Worm (Caenorhabditis elegans): ENCODE results near the gene ace-3.

The ace-3 gene

DNA sequence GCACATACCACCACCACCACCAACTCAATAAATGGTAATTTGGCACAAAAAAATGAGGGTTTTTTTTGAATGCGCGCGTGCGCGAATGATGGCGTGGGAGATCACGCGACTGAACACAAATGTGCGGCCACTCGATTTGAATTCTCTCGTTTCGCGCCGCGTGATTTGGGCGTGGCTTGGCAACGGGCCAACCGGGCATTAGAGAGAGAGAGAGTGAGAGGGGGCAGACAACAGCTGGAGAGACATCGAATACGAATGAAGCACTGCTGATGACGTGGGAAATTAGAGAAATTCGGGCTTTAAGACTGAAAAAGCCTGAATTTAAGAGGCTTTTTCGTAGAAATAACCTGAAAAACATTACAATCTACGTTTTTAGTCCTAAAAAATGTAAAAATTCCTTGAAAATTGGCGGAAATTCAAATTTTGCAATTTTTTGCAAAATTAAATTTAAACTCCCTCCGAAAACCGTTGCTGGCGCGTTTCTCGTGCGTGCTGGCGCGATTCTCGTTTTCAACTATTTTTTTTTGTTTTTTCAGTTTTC, 46.0 kb downstream of the ace-3 start (continued):
- TF ChIP-seq snpc-4 (GFP tag; optimal IDR thresholded peaks at IDR 0.05) (peak; percentile 7), snpc-4 (tag; optimal IDR thresholded peaks at IDR 0.05) (peak in 3 of 4 experiments; percentile 55 to 86 (median 79))

DNA sequence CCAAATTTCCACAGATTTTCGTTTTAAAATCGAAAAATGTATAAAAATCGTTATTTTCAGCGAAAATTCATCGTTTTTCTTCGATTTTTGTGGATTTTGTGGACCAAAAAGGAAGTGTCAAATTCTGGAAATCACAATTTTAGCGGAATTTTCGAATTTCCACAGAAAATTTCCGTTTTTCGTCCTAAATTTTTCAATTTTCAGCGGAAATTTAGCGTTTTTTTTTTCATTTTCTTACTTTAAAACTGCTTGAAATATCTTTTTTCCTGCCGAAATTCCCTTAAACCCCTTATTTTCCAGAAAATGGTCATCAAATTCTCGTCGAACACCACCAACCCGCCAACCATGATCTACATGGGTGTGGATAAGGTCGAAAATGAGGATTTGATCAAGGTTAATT, 46.6 kb downstream of the ace-3 start, which contains the start of gene Y54G11A.2:
TSS of gene Y54G11A.2 (plus strand) at position 301 of the 400 bp plus-strand sequence.
- TF ChIP-seq tbx-9 (tag; optimal IDR thresholded peaks at IDR 0.05; ENCODE audit: borderline replicate concordance), result no peak

ce11 chrII:14255850-14256249, 50.4 kb downstream of the ace-3 start:
- TF ChIP-seq F52B5.7 (tag; optimal IDR thresholded peaks at IDR 0.05) (no peak), ceh-27 (GFP tag; optimal IDR thresholded peaks at IDR 0.05) (no peak), aptf-2 (GFP tag; conservative IDR thresholded peaks at IDR 0.05) (no peak), mes-4 (tag; optimal IDR thresholded peaks at IDR 0.05) (no peak), hmg-20 (GFP tag; IDR thresholded peaks at IDR 0.05) (no peak), dox-1 (GFP tag; IDR thresholded peaks at IDR 0.05) (no peak; the same call in 1 of the 2 replicates), athp-1 (tag; optimal IDR thresholded peaks at IDR 0.05) (peak; percentile 32), him-1 (tag; optimal IDR thresholded peaks at IDR 0.05) (peak; percentile 37), rcor-1 (GFP tag; IDR thresholded peaks at IDR 0.05) (no peak), attf-5 (GFP tag; optimal IDR thresholded peaks at IDR 0.05) (no peak), nfya-1 (tag; optimal IDR thresholded peaks at IDR 0.05; ENCODE audit: borderline replicate concordance, insufficient read depth) (no peak), lsl-1 (GFP tag; optimal IDR thresholded peaks at IDR 0.05) (peak; percentile 67), hrde-1 (tag; optimal IDR thresholded peaks at IDR 0.05; ENCODE audit: borderline replicate concordance) (peak; percentile 65), T07F8.4 (tag; optimal IDR thresholded peaks at IDR 0.05) (no peak), ekl-4 (GFP tag; IDR thresholded peaks at IDR 0.05) (0 out of 2 replicates have a peak, but pooled peaks have one; percentile 19), ceh-91 (GFP tag; IDR thresholded peaks at IDR 0.05) (0 out of 2 replicates have a peak, but pooled peaks have one; percentile 19), repo-1 (tag; optimal IDR thresholded peaks at IDR 0.05) (peak; percentile 19), dpff-1 (tag; optimal IDR thresholded peaks at IDR 0.05) (no peak), atf-7 (tag; optimal IDR thresholded peaks at IDR 0.05) (peak; percentile 45), cebp-1 (GFP tag; IDR thresholded peaks at IDR 0.05) (0 out of 2 replicates have a peak, but pooled peaks have one; percentile 8), cebp-1 (tag; optimal IDR thresholded peaks at IDR 0.05) (no peak), B0336.3 (GFP tag; IDR thresholded peaks at IDR 0.05) (0 out of 2 replicates have a peak, but pooled peaks have one; percentile 9), zim-3 (tag; optimal IDR thresholded peaks at IDR 0.05) (no peak), mel-28 (tag; optimal IDR thresholded peaks at IDR 0.05; ENCODE audit: borderline replicate concordance) (peak; percentile 26), xnd-1 (tag; optimal IDR thresholded peaks at IDR 0.05) (peak; percentile 29), attf-3 (GFP tag; conservative IDR thresholded peaks at IDR 0.05) (no peak), ama-1 (optimal IDR thresholded peaks at IDR 0.05) (no peak), ama-1 (GFP tag; optimal IDR thresholded peaks at IDR 0.05) (no peak)

- TF ChIP-seq Y53F4B.3 (GFP tag; IDR thresholded peaks at IDR 0.05) (no peak), ccch-3 (GFP tag; optimal IDR thresholded peaks at IDR 0.05) (no peak), ceh-100 (GFP tag; IDR thresholded peaks at IDR 0.05) (no peak), C17E4.6 (GFP tag; IDR thresholded peaks at IDR 0.05) (no peak), him-1 (tag; optimal IDR thresholded peaks at IDR 0.05) (no peak), nfyb-1 (GFP tag; IDR thresholded peaks at IDR 0.05) (no peak), ceh-27 (GFP tag; optimal IDR thresholded peaks at IDR 0.05) (no peak), let-526 (GFP tag; IDR thresholded peaks at IDR 0.05) (no peak), ztf-3 (GFP tag; optimal IDR thresholded peaks at IDR 0.05) (no peak), tbx-9 (tag; optimal IDR thresholded peaks at IDR 0.05; ENCODE audit: borderline replicate concordance) (no peak), F22D6.2 (tag; optimal IDR thresholded peaks at IDR 0.05) (no peak), C06A6.2 (GFP tag; conservative IDR thresholded peaks at IDR 0.05) (no peak), sea-2 (GFP tag; IDR thresholded peaks at IDR 0.05) (no peak), egl-18 (GFP tag; IDR thresholded peaks at IDR 0.05) (no peak), sptf-2 (GFP tag; optimal IDR thresholded peaks at IDR 0.05) (no peak)
These were observed 51.3 kb downstream of the ace-3 start, which contains the start of gene Y54G11A.19 for ce11 chrII:14256779-14257178. TSS of gene Y54G11A.19 (minus strand) at chrII:14256879.

Measured in whole organism, young adult.